Worm (Caenorhabditis elegans): ENCODE results near the gene nhr-129.

DNA sequence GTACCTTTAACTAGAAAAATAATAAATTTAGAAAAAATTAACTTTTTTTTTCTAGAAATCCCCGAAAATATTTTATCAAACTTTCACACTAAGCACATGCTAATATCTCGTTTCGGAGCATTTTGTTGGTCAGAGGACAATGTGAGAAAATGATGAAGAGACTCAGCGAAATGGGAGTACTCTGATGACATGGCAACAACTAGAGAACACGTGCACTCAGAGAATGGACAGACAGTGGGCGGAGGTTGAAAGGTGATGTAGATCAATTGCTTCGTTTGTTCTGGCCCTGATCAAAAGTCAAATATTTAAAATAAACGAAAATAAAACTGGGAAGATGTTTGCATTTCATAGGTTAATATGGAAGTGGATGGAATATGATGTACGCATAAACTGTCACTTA, 3.6 kb upstream of the nhr-129 start:
- TF ChIP-seq ztf-23 (GFP tag; IDR thresholded peaks at IDR 0.05) (no peak), cog-1 (tag; optimal IDR thresholded peaks at IDR 0.05) (no peak), T22C8.4 (GFP tag; IDR thresholded peaks at IDR 0.05) (no peak)
